Worm (Caenorhabditis elegans) whole organism, L1 larva: Measurements from ENCODE around the gene lido-10.

Source experiments
- C04F5.9 ChIP-seq: sonication (generic microtip); optimal IDR thresholded peaks from 2 replicates; lab custom pipeline; 2016; ENCODE audit warnings: missing genetic modification characterization, missing compliant biosample characterization
- C16A3.4 ChIP-seq: fragments of 150-350 bp; optimal IDR thresholded peaks from 2 replicates; lab custom pipeline; 2014; ENCODE audit warnings: missing biosample characterization, missing genetic modification characterization
- C34B4.2 ChIP-seq: sonication (generic microtip); optimal IDR thresholded peaks from 2 replicates; lab custom pipeline; 2017; ENCODE audit warnings: mild to moderate bottlenecking, missing genetic modification characterization, missing compliant biosample characterization
- F16B12.6 ChIP-seq: fragments of 150-350 bp; optimal IDR thresholded peaks from 2 replicates; lab custom pipeline; 2014; ENCODE audit warnings: missing biosample characterization, missing genetic modification characterization
- Y116A8C.19 ChIP-seq: sonication (generic microtip); optimal IDR thresholded peaks from 2 replicates; lab custom pipeline; 2016; ENCODE audit warnings: missing compliant biosample characterization, missing genetic modification characterization, borderline replicate concordance
- aha-1 ChIP-seq: fragments of 150-350 bp; optimal IDR thresholded peaks from 2 replicates; lab custom pipeline; 2014; ENCODE audit warnings: missing biosample characterization, missing genetic modification characterization
- alr-1 ChIP-seq: fragments of 200-800 bp; sonication (Bioruptor generic); optimal IDR thresholded peaks from 2 replicates; lab custom pipeline; 2018; ENCODE audit warnings: borderline replicate concordance, mild to moderate bottlenecking, missing genetic modification characterization, missing compliant biosample characterization
- aly-2 ChIP-seq: fragments of 150-350 bp; optimal IDR thresholded peaks from 2 replicates; lab custom pipeline; 2014; ENCODE audit warnings: missing biosample characterization, missing genetic modification characterization
- ama-1 ChIP-seq: fragments of 150-350 bp; optimal IDR thresholded peaks from 2 replicates; lab custom pipeline; 2014
- ceh-63 ChIP-seq: fragments of 200-800 bp; sonication (Bioruptor generic); optimal IDR thresholded peaks from 2 replicates; lab custom pipeline; 2018; ENCODE audit warnings: mild to moderate bottlenecking, missing genetic modification characterization, missing compliant biosample characterization
- ceh-82 ChIP-seq, 3 experiments: fragments of 150-350 bp in 1 of 3; sonication (generic microtip) in 2 of 3; optimal IDR thresholded peaks; 2 replicates each; lab custom pipeline; 2014 to 2017; ENCODE audit warnings: missing biosample characterization in 3 of 3, missing genetic modification characterization in 3 of 3
- ceh-88 ChIP-seq: fragments of 200-800 bp; sonication (Bioruptor generic); IDR thresholded peaks from 2 replicates; pipeline ENCODE4 v1.3.6; 2022; ENCODE audit warnings: missing genetic modification characterization, missing compliant biosample characterization
- ces-1 ChIP-seq: fragments of 150-350 bp; optimal IDR thresholded peaks from 2 replicates; lab custom pipeline; 2014; ENCODE audit warnings: missing biosample characterization, missing genetic modification reagents, missing genetic modification characterization
- efl-1 ChIP-seq, 4 experiments: fragments of 150-350 bp; optimal IDR thresholded peaks in 3 of 4; peaks in 1 of 4; 1 replicate in 1 of 4; 2 replicates in 3 of 4; lab custom pipeline; 2014; ENCODE audit warnings: missing biosample characterization in 2 of 4, missing genetic modification characterization in 2 of 4, missing genetic modification reagents in 2 of 4
- efl-3 ChIP-seq: fragments of 200-800 bp; sonication (Bioruptor generic); optimal IDR thresholded peaks from 2 replicates; lab custom pipeline; 2018; ENCODE audit warnings: mild to moderate bottlenecking, missing genetic modification characterization, missing compliant biosample characterization
- egl-13 ChIP-seq: sonication (generic microtip); optimal IDR thresholded peaks from 2 replicates; lab custom pipeline; 2016; ENCODE audit warnings: missing genotype, missing genetic modification reagents, missing genetic modification characterization, missing compliant biosample characterization
- elt-2 ChIP-seq: sonication (generic microtip); optimal IDR thresholded peaks from 2 replicates; lab custom pipeline; 2016; ENCODE audit warnings: missing genetic modification characterization, mild to moderate bottlenecking, inconsistent platforms, missing compliant biosample characterization, missing genetic modification reagents
- fkh-10 ChIP-seq: sonication (generic microtip); optimal IDR thresholded peaks from 2 replicates; lab custom pipeline; 2017; ENCODE audit warnings: missing biosample characterization, missing genetic modification reagents, missing genetic modification characterization
- fkh-8 ChIP-seq: sonication (generic microtip); optimal IDR thresholded peaks from 2 replicates; lab custom pipeline; 2016; ENCODE audit warnings: mild to moderate bottlenecking, missing genetic modification characterization, missing compliant biosample characterization
- fos-1 ChIP-seq: fragments of 150-350 bp; optimal IDR thresholded peaks from 2 replicates; lab custom pipeline; 2014; ENCODE audit warnings: missing biosample characterization, missing genetic modification characterization
- grh-1 ChIP-seq: fragments of 200-800 bp; sonication (Bioruptor generic); IDR thresholded peaks from 2 replicates; pipeline ENCODE4 v1.3.6; 2022; ENCODE audit warnings: missing genetic modification reagents, missing genetic modification characterization, missing compliant biosample characterization
- hlh-4 ChIP-seq: sonication (generic microtip); optimal IDR thresholded peaks from 2 replicates; lab custom pipeline; 2016; ENCODE audit warnings: mild to moderate bottlenecking, missing genetic modification characterization, missing compliant biosample characterization
- hpl-2 ChIP-seq: fragments of 150-350 bp; optimal IDR thresholded peaks from 2 replicates; lab custom pipeline; 2014; ENCODE audit warnings: missing biosample characterization, missing genetic modification reagents, missing genetic modification characterization
- isw-1 ChIP-seq: fragments of 200-800 bp; sonication (Bioruptor generic); IDR thresholded peaks from 2 replicates; pipeline ENCODE4 v1.3.6; 2022; ENCODE audit warnings: missing genetic modification characterization, missing compliant biosample characterization
- lin-13 ChIP-seq: fragments of 150-350 bp; optimal IDR thresholded peaks from 2 replicates; lab custom pipeline; 2014; ENCODE audit warnings: missing biosample characterization, missing genetic modification reagents, missing genetic modification characterization
- lin-14 ChIP-seq: fragments of 200-800 bp; sonication (Bioruptor generic); optimal IDR thresholded peaks from 2 replicates; lab custom pipeline; 2018; ENCODE audit warnings: mild to moderate bottlenecking, missing genetic modification characterization, moderate library complexity, missing compliant biosample characterization
- lin-35 ChIP-seq, 2 experiments: fragments of 150-350 bp; optimal IDR thresholded peaks; 2 replicates each; lab custom pipeline; 2014; ENCODE audit warnings: missing biosample characterization in 2 of 2, missing genetic modification characterization in 2 of 2, missing genetic modification reagents in 2 of 2
- lin-39 ChIP-seq: fragments of 150-350 bp; optimal IDR thresholded peaks from 2 replicates; lab custom pipeline; 2014; ENCODE audit warnings: missing biosample characterization, missing genetic modification reagents, missing genetic modification characterization
- lsy-2 ChIP-seq, 2 experiments: fragments of 150-350 bp; optimal IDR thresholded peaks; 2 replicates each; lab custom pipeline; 2014; ENCODE audit warnings: missing biosample characterization in 2 of 2, missing genetic modification characterization in 2 of 2
- mdl-1 ChIP-seq, 2 experiments: fragments of 150-350 bp; optimal IDR thresholded peaks; 2 replicates each; lab custom pipeline; 2014 to 2017; ENCODE audit warnings: missing biosample characterization in 2 of 2, missing genetic modification characterization in 2 of 2, inconsistent platforms in 1 of 2
- mef-2 ChIP-seq: fragments of 150-350 bp; optimal IDR thresholded peaks from 2 replicates; lab custom pipeline; 2014; ENCODE audit warnings: missing biosample characterization, missing genetic modification characterization
- mep-1 ChIP-seq: fragments of 150-350 bp; optimal IDR thresholded peaks from 2 replicates; lab custom pipeline; 2014; ENCODE audit warnings: missing biosample characterization, missing genetic modification characterization
- nhr-11 ChIP-seq: fragments of 150-350 bp; optimal IDR thresholded peaks from 2 replicates; lab custom pipeline; 2014; ENCODE audit warnings: missing biosample characterization, missing genetic modification characterization
- nhr-237 ChIP-seq: fragments of 150-350 bp; optimal IDR thresholded peaks from 2 replicates; lab custom pipeline; 2014; ENCODE audit warnings: missing biosample characterization, missing genetic modification characterization
- nhr-28 ChIP-seq: fragments of 150-350 bp; optimal IDR thresholded peaks from 2 replicates; lab custom pipeline; 2014; ENCODE audit warnings: missing biosample characterization, missing genetic modification characterization
- nhr-84 ChIP-seq: sonication (generic microtip); optimal IDR thresholded peaks from 2 replicates; lab custom pipeline; 2017; ENCODE audit warnings: missing biosample characterization, missing genetic modification characterization
- pag-3 ChIP-seq: sonication (generic microtip); optimal IDR thresholded peaks from 2 replicates; lab custom pipeline; 2017; ENCODE audit warnings: missing genetic modification characterization, mild to moderate bottlenecking, missing compliant biosample characterization, antibody characterized with exemption, borderline replicate concordance; ENCODE audit not compliant: insufficient read depth
- pax-3 ChIP-seq: fragments of 200-800 bp; sonication (Bioruptor generic); optimal IDR thresholded peaks from 2 replicates; lab custom pipeline; 2018; ENCODE audit warnings: mild to moderate bottlenecking, missing genetic modification characterization, moderate library complexity, missing compliant biosample characterization
- skn-1 ChIP-seq: fragments of 150-350 bp; optimal IDR thresholded peaks from 2 replicates; lab custom pipeline; 2014; ENCODE audit warnings: missing biosample characterization, missing genetic modification characterization
- snu-23 ChIP-seq: sonication (generic microtip); optimal IDR thresholded peaks from 2 replicates; lab custom pipeline; 2016; ENCODE audit warnings: missing genetic modification characterization, missing compliant biosample characterization
- sup-37 ChIP-seq: fragments of 200-800 bp; sonication (Bioruptor generic); optimal IDR thresholded peaks from 2 replicates; lab custom pipeline; 2018; ENCODE audit warnings: mild to moderate bottlenecking, missing genetic modification characterization, missing compliant biosample characterization
- swsn-7 ChIP-seq: sonication (generic microtip); optimal IDR thresholded peaks from 2 replicates; lab custom pipeline; 2016; ENCODE audit warnings: missing genetic modification characterization, missing compliant biosample characterization
- tbx-2 ChIP-seq: sonication (generic microtip); optimal IDR thresholded peaks from 2 replicates; lab custom pipeline; 2016; ENCODE audit warnings: missing genetic modification characterization, missing compliant biosample characterization
- unc-130 ChIP-seq: fragments of 150-350 bp; optimal IDR thresholded peaks from 2 replicates; lab custom pipeline; 2017; ENCODE audit warnings: missing biosample characterization, missing genetic modification characterization, inconsistent platforms
- unc-30 ChIP-seq: sonication (generic microtip); optimal IDR thresholded peaks from 2 replicates; lab custom pipeline; 2017; ENCODE audit warnings: missing biosample characterization, missing genetic modification characterization
- unc-86 ChIP-seq: sonication (generic microtip); optimal IDR thresholded peaks from 2 replicates; lab custom pipeline; 2016; ENCODE audit warnings: missing genetic modification characterization, missing compliant biosample characterization
- xbp-1 ChIP-seq: sonication (generic microtip); optimal IDR thresholded peaks from 2 replicates; lab custom pipeline; 2016; ENCODE audit warnings: missing genetic modification characterization, missing compliant biosample characterization
- zag-1 ChIP-seq: fragments of 150-350 bp; optimal IDR thresholded peaks from 2 replicates; lab custom pipeline; 2014; ENCODE audit warnings: missing biosample characterization, missing genetic modification characterization
- zip-4 ChIP-seq: fragments of 200-800 bp; sonication (Bioruptor generic); optimal IDR thresholded peaks from 2 replicates; lab custom pipeline; 2018; ENCODE audit warnings: mild to moderate bottlenecking, missing genetic modification characterization, moderate library complexity, missing compliant biosample characterization
- ztf-11 ChIP-seq, 2 experiments: sonication (generic microtip); optimal IDR thresholded peaks; 2 replicates each; lab custom pipeline; 2016 to 2017; ENCODE audit warnings: missing genetic modification characterization in 2 of 2, missing biosample characterization in 1 of 2, missing compliant biosample characterization in 1 of 2

lido-10 gene

DNA sequence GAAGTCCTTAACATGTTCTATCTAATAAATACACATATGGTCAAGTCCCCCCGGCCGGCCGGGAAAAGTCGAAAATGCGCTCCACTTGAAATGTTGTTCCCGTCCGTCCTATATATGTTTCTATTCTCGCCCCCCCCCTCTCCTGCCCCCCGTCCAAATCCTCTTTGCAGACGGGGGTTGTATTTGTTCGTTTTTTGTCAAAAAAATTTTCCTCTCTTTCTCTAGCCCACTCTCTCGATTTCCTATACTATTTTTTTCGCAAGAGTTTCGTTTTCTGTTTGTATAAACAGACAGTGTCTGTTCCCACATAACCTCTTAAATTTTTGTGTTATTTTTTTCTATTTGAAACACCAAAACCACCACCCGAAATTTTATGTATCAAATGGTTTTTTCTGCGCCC lies 35.2 kb upstream of the lido-10 start (continued):
- TF ChIP-seq nhr-28 (tag; lab: Kevin White, UChicago) (no peak), hpl-2 (GFP tag; lab: Kevin White, UChicago) (no peak), aly-2 (tag; lab: Kevin White, UChicago) (no peak), fkh-8 (no peak), zag-1 (no peak), grh-1 (GFP tag; lab: Robert Waterston, UW) (0 out of 2 replicates have a peak, but pooled peaks have one; percentile 24), ztf-11 (tag; optimal IDR thresholded peaks at IDR 0.05; lab: Kevin White, UChicago) (no peak), unc-30 (no peak), ces-1 (GFP tag; lab: Kevin White, UChicago) (no peak), mef-2 (tag; lab: Kevin White, UChicago) (no peak), swsn-7 (tag; lab: Kevin White, UChicago) (peak; percentile 25), hlh-4 (tag; lab: Kevin White, UChicago) (no peak), alr-1 (no peak), lin-35 (GFP tag; optimal IDR thresholded peaks at IDR 0.05; lab: Kevin White, UChicago) (no peak), unc-130 (no peak), lin-39 (no peak), aha-1 (tag; lab: Kevin White, UChicago) (no peak), C16A3.4 (tag; lab: Kevin White, UChicago) (no peak), fkh-10 (GFP tag; lab: Kevin White, UChicago) (no peak), mdl-1 (tag; optimal IDR thresholded peaks at IDR 0.05; lab: Kevin White, UChicago) (no peak), lsy-2 (tag; optimal IDR thresholded peaks at IDR 0.05; lab: Kevin White, UChicago) (peak; percentile 8 to 20), pax-3 (tag; lab: Kevin White, UChicago) (no peak), sup-37 (no peak), lin-14 (GFP tag; lab: Kevin White, UChicago) (peak; percentile 67), elt-2 (tag; lab: Kevin White, UChicago) (no peak), C34B4.2 (tag; lab: Kevin White, UChicago) (no peak), ceh-82 (tag; optimal IDR thresholded peaks at IDR 0.05; lab: Kevin White, UChicago) (no peak), nhr-84 (tag; lab: Kevin White, UChicago) (no peak), ceh-88 (GFP tag; lab: Robert Waterston, UW) (no peak), nhr-237 (no peak)
- TF ChIP-seq, all 84 proteins: peak for 14

DNA sequence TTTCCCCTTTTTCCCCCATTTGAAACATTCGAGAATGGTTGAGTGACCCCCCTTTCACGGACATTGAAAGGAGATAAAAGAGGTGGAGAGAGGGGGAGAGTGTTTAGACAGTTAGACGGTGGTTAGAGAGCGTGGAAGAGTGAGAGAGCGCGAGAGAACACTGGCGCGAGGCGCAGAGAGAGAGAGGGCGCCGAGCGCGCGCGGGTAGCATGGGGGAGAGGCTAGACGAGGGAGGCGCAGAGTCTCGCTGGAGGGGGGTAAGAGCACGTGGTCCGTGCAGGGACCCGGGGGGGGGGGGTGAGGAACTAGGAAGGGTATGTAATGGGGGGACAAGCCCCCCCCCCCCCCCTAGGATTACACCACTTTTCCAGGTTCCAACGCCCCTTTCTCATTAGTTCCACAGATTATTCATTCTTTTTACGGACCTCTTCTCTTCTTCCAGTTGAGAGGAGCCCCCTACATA lies 28.3 kb upstream of the lido-10 start:
- TF ChIP-seq F16B12.6 (tag; lab: Kevin White, UChicago): peak; percentile 38
- peak; percentile 91 for TF ChIP-seq mef-2 (tag; lab: Kevin White, UChicago)
- peak; percentile 92 for TF ChIP-seq mep-1
- peak; percentile 75 to 96 (median 94) for TF ChIP-seq ceh-82 (tag; optimal IDR thresholded peaks at IDR 0.05; lab: Kevin White, UChicago)
- peak; percentile 91 to 98 for TF ChIP-seq efl-1 (optimal IDR thresholded peaks at IDR 0.05; lab: Kevin White, UChicago)
- peak; percentile 68 to 97 for TF ChIP-seq efl-1 (GFP tag; optimal IDR thresholded peaks at IDR 0.05 in 1 of 2; lab: Kevin White, UChicago)
- peak; percentile 87 for TF ChIP-seq xbp-1
- TF ChIP-seq elt-2 (tag; lab: Kevin White, UChicago): peak; percentile 93
- peak; percentile 100 for TF ChIP-seq lin-14 (GFP tag; lab: Kevin White, UChicago)
- peak; percentile 100 for TF ChIP-seq grh-1 (GFP tag; lab: Robert Waterston, UW)
- TF ChIP-seq fkh-10 (GFP tag; lab: Kevin White, UChicago): peak; percentile 92
- TF ChIP-seq unc-130: peak; percentile 71
- no peak for TF ChIP-seq Y116A8C.19 (tag; lab: Kevin White, UChicago)
- TF ChIP-seq unc-86 (tag; lab: Kevin White, UChicago): peak; percentile 98
- no peak for TF ChIP-seq alr-1
- TF ChIP-seq pag-3 (tag; lab: Kevin White, UChicago): no peak
- peak; percentile 96 for TF ChIP-seq ceh-88 (GFP tag; lab: Robert Waterston, UW)
- TF ChIP-seq ceh-63: peak; percentile 45
- TF ChIP-seq isw-1 (GFP tag; lab: Robert Waterston, UW): peak; percentile 95
- TF ChIP-seq lsy-2 (tag; optimal IDR thresholded peaks at IDR 0.05; lab: Kevin White, UChicago): peak; percentile 91 to 92
- peak; percentile 89 for TF ChIP-seq lin-39
- TF ChIP-seq C04F5.9: peak; percentile 72
- peak; percentile 91 for TF ChIP-seq zip-4 (GFP tag; lab: Kevin White, UChicago)
- peak; percentile 85 for TF ChIP-seq efl-3 (GFP tag; lab: Kevin White, UChicago)
- peak; percentile 90 for TF ChIP-seq nhr-11 (tag; lab: Kevin White, UChicago)
- TF ChIP-seq tbx-2: peak; percentile 98
- TF ChIP-seq pax-3 (tag; lab: Kevin White, UChicago): peak; percentile 95
- TF ChIP-seq fos-1 (tag; lab: Kevin White, UChicago): peak; percentile 90
- peak; percentile 94 for TF ChIP-seq snu-23 (GFP tag; lab: Kevin White, UChicago)
- TF ChIP-seq egl-13 (tag; lab: Kevin White, UChicago): peak; percentile 95
- TF ChIP-seq ama-1 (lab: Kevin White, UChicago): peak; percentile 57
- TF ChIP-seq skn-1 (tag; lab: Kevin White, UChicago): peak; percentile 93
- peak; percentile 94 for TF ChIP-seq lin-13 (GFP tag; lab: Kevin White, UChicago)
- TF ChIP-seq lin-35 (GFP tag; optimal IDR thresholded peaks at IDR 0.05; lab: Kevin White, UChicago): peak; percentile 69 to 91
